ENCODE assay signal across 1 fruit fly cellular context in genomic region chr2L:1172704-1173107, dm6.
TF ChIP-seq lines count a peak whose summit lies in the region.

Gene Charon, minus strand, starts transcription at chr2L:1172805.
Gene CG4887, plus strand, starts transcription at chr2L:1173009.

TF ChIP-seq in whole organism, embryonic, 481 proteins besides CTCF, POLR2A, EP300 and RAD21 (continued from another document and continues in another):
- peak; percentile 41 for TF ChIP-seq ATbp (GFP tag; optimal IDR thresholded peaks at IDR 0.05; lab: Kevin White, UChicago)
- no peak for TF ChIP-seq jigr1 (GFP tag; IDR thresholded peaks at IDR 0.05; lab: Robert Waterston, UW)
- TF ChIP-seq Aef1 (GFP tag; IDR thresholded peaks at IDR 0.05; lab: Robert Waterston, UW) = peak; percentile 81
- no peak for TF ChIP-seq abd-A (tag; optimal IDR thresholded peaks at IDR 0.05; lab: Kevin White, UChicago)
- no peak for TF ChIP-seq CG2678 (tag; optimal IDR thresholded peaks at IDR 0.05; lab: Kevin White, UChicago)
- peak; percentile 84 for TF ChIP-seq esg (GFP tag; conservative IDR thresholded peaks at IDR 0.05; lab: Robert Waterston, UW)
- peak; percentile 65 for TF ChIP-seq Ada2b (GFP tag; IDR thresholded peaks at IDR 0.05; lab: Robert Waterston, UW)
- TF ChIP-seq vvl (GFP tag; IDR thresholded peaks at IDR 0.05; lab: Robert Waterston, UW) = peak; percentile 86
- no peak for TF ChIP-seq Eip74EF (GFP tag; optimal IDR thresholded peaks at IDR 0.05; lab: Kevin White, UChicago)
- peak; percentile 75 for TF ChIP-seq slp2 (GFP tag; optimal IDR thresholded peaks at IDR 0.05; lab: Kevin White, UChicago)
- peak; percentile 84 for TF ChIP-seq lmd (GFP tag; IDR thresholded peaks at IDR 0.05; lab: Robert Waterston, UW)
- no peak for TF ChIP-seq Dfd (GFP tag; optimal IDR thresholded peaks at IDR 0.05; lab: Kevin White, UChicago)
- no peak for TF ChIP-seq CG16779 (GFP tag; IDR thresholded peaks at IDR 0.05; lab: Robert Waterston, UW)
- TF ChIP-seq stwl (tag; optimal IDR thresholded peaks at IDR 0.05; lab: Kevin White, UChicago) = peak; percentile 77
- peak; percentile 89 for TF ChIP-seq Dbx (GFP tag; IDR thresholded peaks at IDR 0.05; lab: Robert Waterston, UW)
- TF ChIP-seq CG1602 (GFP tag; optimal IDR thresholded peaks at IDR 0.05; lab: Kevin White, UChicago) = peak; percentile 83
- TF ChIP-seq nau (GFP tag; optimal IDR thresholded peaks at IDR 0.05; lab: Kevin White, UChicago) = no peak
- TF ChIP-seq CG13123 (GFP tag; optimal IDR thresholded peaks at IDR 0.05; lab: Kevin White, UChicago) = peak; percentile 70
- TF ChIP-seq Doc2 (GFP tag; IDR thresholded peaks at IDR 0.05; lab: Robert Waterston, UW) = 0 out of 2 replicates have a peak, but pooled peaks have one; percentile 41
- peak; percentile 25; the same call in 1 of the 2 replicates for TF ChIP-seq ato (GFP tag; IDR thresholded peaks at IDR 0.05; lab: Robert Waterston, UW; ENCODE audit: partially characterized antibody)
- no peak for TF ChIP-seq Hr78 (GFP tag; optimal IDR thresholded peaks at IDR 0.05; lab: Kevin White, UChicago)
- peak; percentile 33 for TF ChIP-seq Dp (GFP tag; optimal IDR thresholded peaks at IDR 0.05; lab: Kevin White, UChicago)
- no peak for TF ChIP-seq CG15073 (GFP tag; optimal IDR thresholded peaks at IDR 0.05; lab: Kevin White, UChicago)
- peak; percentile 8 for TF ChIP-seq TFAM (GFP tag; optimal IDR thresholded peaks at IDR 0.05; lab: Kevin White, UChicago)
- TF ChIP-seq danr (GFP tag; IDR thresholded peaks at IDR 0.05; lab: Robert Waterston, UW) = peak; percentile 62; the same call in 1 of the 2 replicates
- TF ChIP-seq Dll (GFP tag; IDR thresholded peaks at IDR 0.05; lab: Robert Waterston, UW; ENCODE audit: partially characterized antibody) = peak; percentile 85
- no peak for TF ChIP-seq Dip2 (GFP tag; IDR thresholded peaks at IDR 0.05; lab: Robert Waterston, UW)
- TF ChIP-seq CG12236 (GFP tag; optimal IDR thresholded peaks at IDR 0.05; lab: Kevin White, UChicago) = peak; percentile 40
- peak; percentile 80; the same call in 1 of the 2 replicates for TF ChIP-seq ranshi (GFP tag; IDR thresholded peaks at IDR 0.05; lab: Robert Waterston, UW)
- TF ChIP-seq CG10462 (GFP tag; optimal IDR thresholded peaks at IDR 0.05; lab: Kevin White, UChicago) = peak; percentile 77
- peak; percentile 82 for TF ChIP-seq CG11456 (GFP tag; IDR thresholded peaks at IDR 0.05; lab: Robert Waterston, UW)
- peak; percentile 74; the same call in 2 of the 3 replicates for TF ChIP-seq CG11560 (tag; IDR thresholded peaks at IDR 0.05; lab: Robert Waterston, UW)
- no peak for TF ChIP-seq Hr39 (optimal IDR thresholded peaks at IDR 0.05; lab: Kevin White, UChicago)
- peak; percentile 68 for TF ChIP-seq CG2889 (GFP tag; IDR thresholded peaks at IDR 0.05; lab: Robert Waterston, UW)
- TF ChIP-seq Tbp (GFP tag; optimal IDR thresholded peaks at IDR 0.05; lab: Kevin White, UChicago) = no peak
- peak; percentile 74 for TF ChIP-seq CG11085 (GFP tag; IDR thresholded peaks at IDR 0.05; lab: Robert Waterston, UW)
- peak; percentile 92 for TF ChIP-seq CoRest (tag; optimal IDR thresholded peaks at IDR 0.05; lab: Kevin White, UChicago)
- peak; percentile 27 for TF ChIP-seq her (GFP tag; optimal IDR thresholded peaks at IDR 0.05; lab: Kevin White, UChicago)
- TF ChIP-seq CG11695 (GFP tag; IDR thresholded peaks at IDR 0.05; lab: Robert Waterston, UW) = peak; percentile 41; the same call in 1 of the 3 replicates
- TF ChIP-seq Rfx (GFP tag; IDR thresholded peaks at IDR 0.05; lab: Robert Waterston, UW) = peak; percentile 91
- peak; percentile 83 for TF ChIP-seq CG2712 (tag; optimal IDR thresholded peaks at IDR 0.05; lab: Kevin White, UChicago)
- TF ChIP-seq HLHmδ (GFP tag; optimal IDR thresholded peaks at IDR 0.05; lab: Kevin White, UChicago) = no peak
- TF ChIP-seq Dad (GFP tag; optimal IDR thresholded peaks at IDR 0.05; lab: Kevin White, UChicago) = peak; percentile 82
- peak in 1 of 2 experiments; percentile 79 for TF ChIP-seq bsh (GFP tag; optimal IDR thresholded peaks at IDR 0.05; lab: Kevin White, UChicago)
- TF ChIP-seq grn (GFP tag; optimal IDR thresholded peaks at IDR 0.05; lab: Kevin White, UChicago) = no peak
- TF ChIP-seq CG10209 (GFP tag; optimal IDR thresholded peaks at IDR 0.05; lab: Kevin White, UChicago) = peak; percentile 75
- peak; percentile 76 for TF ChIP-seq nerfin-1 (tag; optimal IDR thresholded peaks at IDR 0.05; lab: Kevin White, UChicago)
- TF ChIP-seq CG4854 (GFP tag; optimal IDR thresholded peaks at IDR 0.05; lab: Kevin White, UChicago) = peak; percentile 74
- TF ChIP-seq CG11247 (GFP tag; IDR thresholded peaks at IDR 0.05; lab: Robert Waterston, UW) = peak; percentile 79
- peak; percentile 49 for TF ChIP-seq Neu2 (GFP tag; optimal IDR thresholded peaks at IDR 0.05; lab: Kevin White, UChicago; ENCODE audit: borderline replicate concordance)
- peak; percentile 80 for TF ChIP-seq pnt (GFP tag; optimal IDR thresholded peaks at IDR 0.05; lab: Kevin White, UChicago)
- peak; percentile 79 for TF ChIP-seq CG8089 (GFP tag; optimal IDR thresholded peaks at IDR 0.05; lab: Kevin White, UChicago)
- peak; percentile 76 for TF ChIP-seq CG1233 (GFP tag; optimal IDR thresholded peaks at IDR 0.05; lab: Kevin White, UChicago)
- TF ChIP-seq CrebB (tag; optimal IDR thresholded peaks at IDR 0.05; lab: Kevin White, UChicago) = peak; percentile 52
- TF ChIP-seq hkb (optimal IDR thresholded peaks at IDR 0.05; lab: Kevin White, UChicago) = no peak
- TF ChIP-seq hkb (GFP tag; IDR thresholded peaks at IDR 0.05; lab: Robert Waterston, UW) = peak; percentile 76
- no peak for TF ChIP-seq sr (GFP tag; IDR thresholded peaks at IDR 0.05; lab: Robert Waterston, UW)
- TF ChIP-seq CG13287 (GFP tag; IDR thresholded peaks at IDR 0.05; lab: Robert Waterston, UW; ENCODE audit: partially characterized antibody) = peak; percentile 80
- TF ChIP-seq CG14667 (GFP tag; IDR thresholded peaks at IDR 0.05; lab: Robert Waterston, UW) = peak; percentile 68
- TF ChIP-seq CG15696 (tag; optimal IDR thresholded peaks at IDR 0.05; lab: Kevin White, UChicago) = peak; percentile 87
- peak; percentile 92 for TF ChIP-seq CG3847 (GFP tag; IDR thresholded peaks at IDR 0.05; lab: Robert Waterston, UW)
- TF ChIP-seq gce (GFP tag; IDR thresholded peaks at IDR 0.05; lab: Robert Waterston, UW) = peak; percentile 55; the same call in 1 of the 3 replicates
- peak; percentile 67 for TF ChIP-seq ERR (GFP tag; optimal IDR thresholded peaks at IDR 0.05; lab: Kevin White, UChicago)
- TF ChIP-seq CG14050 (GFP tag; IDR thresholded peaks at IDR 0.05; lab: Robert Waterston, UW) = peak; percentile 55; the same call in 1 of the 3 replicates
- TF ChIP-seq Side (GFP tag; optimal IDR thresholded peaks at IDR 0.05; lab: Kevin White, UChicago) = peak; percentile 85
- TF ChIP-seq ewg (GFP tag; optimal IDR thresholded peaks at IDR 0.05; lab: Kevin White, UChicago) = peak; percentile 61
- TF ChIP-seq CG1647 (GFP tag; optimal IDR thresholded peaks at IDR 0.05; lab: Kevin White, UChicago) = peak; percentile 76
- peak; percentile 72 for TF ChIP-seq CG1792 (GFP tag; optimal IDR thresholded peaks at IDR 0.05; lab: Kevin White, UChicago)
- TF ChIP-seq CG3065 (GFP tag; optimal IDR thresholded peaks at IDR 0.05; lab: Kevin White, UChicago) = no peak
- peak; percentile 46; the same call in 1 of the 2 replicates for TF ChIP-seq Drgx (GFP tag; IDR thresholded peaks at IDR 0.05; lab: Robert Waterston, UW)
- TF ChIP-seq CG8765 (GFP tag; IDR thresholded peaks at IDR 0.05; lab: Robert Waterston, UW) = peak; percentile 48; the same call in 1 of the 2 replicates
- no peak for TF ChIP-seq CG15011 (GFP tag; optimal IDR thresholded peaks at IDR 0.05; lab: Kevin White, UChicago)
- TF ChIP-seq otp (GFP tag; IDR thresholded peaks at IDR 0.05; lab: Robert Waterston, UW) = no peak
- TF ChIP-seq HHEX (GFP tag; optimal IDR thresholded peaks at IDR 0.05; lab: Kevin White, UChicago) = peak; percentile 73
- TF ChIP-seq CG12942 (GFP tag; optimal IDR thresholded peaks at IDR 0.05; lab: Kevin White, UChicago) = peak; percentile 71
- peak; percentile 89 for TF ChIP-seq phol (tag; optimal IDR thresholded peaks at IDR 0.05; lab: Kevin White, UChicago)
- peak; percentile 40 for TF ChIP-seq da (GFP tag; optimal IDR thresholded peaks at IDR 0.05; lab: Kevin White, UChicago)
- TF ChIP-seq ken (GFP tag; IDR thresholded peaks at IDR 0.05; lab: Robert Waterston, UW) = peak; percentile 77
- peak; percentile 17 for TF ChIP-seq emc (GFP tag; optimal IDR thresholded peaks at IDR 0.05; lab: Kevin White, UChicago)
- TF ChIP-seq B-H1 (GFP tag; IDR thresholded peaks at IDR 0.05; lab: Robert Waterston, UW) = peak; percentile 35; the same call in 1 of the 3 replicates
- no peak for TF ChIP-seq lov (optimal IDR thresholded peaks at IDR 0.05; lab: Kevin White, UChicago)
- TF ChIP-seq lov (GFP tag; IDR thresholded peaks at IDR 0.05; lab: Robert Waterston, UW) = peak; percentile 49; the same call in 1 of the 3 replicates
- TF ChIP-seq Ets65A (GFP tag; lab: Kevin White, UChicago) = peak; percentile 98
- TF ChIP-seq CG2129 (GFP tag; IDR thresholded peaks at IDR 0.05; lab: Robert Waterston, UW; ENCODE audit: partially characterized antibody) = peak; percentile 41; the same call in 1 of the 2 replicates
- peak; percentile 22 for TF ChIP-seq pfk (GFP tag; optimal IDR thresholded peaks at IDR 0.05; lab: Kevin White, UChicago)
- peak; percentile 33; the same call in 1 of the 2 replicates for TF ChIP-seq CG5953 (GFP tag; IDR thresholded peaks at IDR 0.05; lab: Robert Waterston, UW)
- peak; percentile 83 for TF ChIP-seq Hr3 (GFP tag; optimal IDR thresholded peaks at IDR 0.05; lab: Kevin White, UChicago)
- TF ChIP-seq cas (GFP tag; IDR thresholded peaks at IDR 0.05; lab: Robert Waterston, UW) = no peak
- peak; percentile 5 for TF ChIP-seq CG9797 (GFP tag; optimal IDR thresholded peaks at IDR 0.05; lab: Kevin White, UChicago)
- peak; percentile 4 for TF ChIP-seq p53 (GFP tag; optimal IDR thresholded peaks at IDR 0.05; lab: Kevin White, UChicago)
- peak; percentile 61 for TF ChIP-seq CG16815 (GFP tag; optimal IDR thresholded peaks at IDR 0.05; lab: Kevin White, UChicago)
- TF ChIP-seq insv (GFP tag; optimal IDR thresholded peaks at IDR 0.05; lab: Kevin White, UChicago) = peak in 1 of 2 experiments; percentile 58
- TF ChIP-seq CG9609 (GFP tag; optimal IDR thresholded peaks at IDR 0.05; lab: Kevin White, UChicago) = peak; percentile 84
- peak; percentile 92 for TF ChIP-seq mam (GFP tag; optimal IDR thresholded peaks at IDR 0.05; lab: Kevin White, UChicago)
- peak; percentile 74 for TF ChIP-seq ase (GFP tag; IDR thresholded peaks at IDR 0.05; lab: Robert Waterston, UW)
- no peak for TF ChIP-seq D19A (tag; optimal IDR thresholded peaks at IDR 0.05; lab: Kevin White, UChicago)
- TF ChIP-seq CG18619 (GFP tag; optimal IDR thresholded peaks at IDR 0.05; lab: Kevin White, UChicago) = peak; percentile 66
- TF ChIP-seq Fer3 (tag; optimal IDR thresholded peaks at IDR 0.05; lab: Kevin White, UChicago) = peak; percentile 82
- TF ChIP-seq Nf-YB (GFP tag; optimal IDR thresholded peaks at IDR 0.05; lab: Kevin White, UChicago) = no peak
- TF ChIP-seq Ets97D (GFP tag; optimal IDR thresholded peaks at IDR 0.05; lab: Kevin White, UChicago) = peak; percentile 81
- peak; percentile 89 for TF ChIP-seq HmgZ (tag; optimal IDR thresholded peaks at IDR 0.05; lab: Kevin White, UChicago)
- peak; percentile 80 for TF ChIP-seq CG3281 (GFP tag; optimal IDR thresholded peaks at IDR 0.05; lab: Kevin White, UChicago)
- TF ChIP-seq Deaf1 (tag; optimal IDR thresholded peaks at IDR 0.05; lab: Kevin White, UChicago) = peak; percentile 44
- peak; percentile 80 for TF ChIP-seq NFAT (GFP tag; IDR thresholded peaks at IDR 0.05; lab: Robert Waterston, UW)
- TF ChIP-seq CG18476 (GFP tag; optimal IDR thresholded peaks at IDR 0.05; lab: Kevin White, UChicago) = no peak
- peak; percentile 86 for TF ChIP-seq CG14710 (tag; optimal IDR thresholded peaks at IDR 0.05; lab: Kevin White, UChicago)
- peak; percentile 48 for TF ChIP-seq ftz-f1 (GFP tag; optimal IDR thresholded peaks at IDR 0.05; lab: Kevin White, UChicago)
- TF ChIP-seq jing (GFP tag; optimal IDR thresholded peaks at IDR 0.05; lab: Kevin White, UChicago) = no peak
- peak; percentile 61 for TF ChIP-seq CG3995 (GFP tag; optimal IDR thresholded peaks at IDR 0.05; lab: Kevin White, UChicago)
- TF ChIP-seq zfh2 (GFP tag; optimal IDR thresholded peaks at IDR 0.05; lab: Kevin White, UChicago) = peak; percentile 93
- 0 out of 3 replicates have a peak, but pooled peaks have one; percentile 51 for TF ChIP-seq Opbp (GFP tag; IDR thresholded peaks at IDR 0.05; lab: Robert Waterston, UW; ENCODE audit: partially characterized antibody)
- TF ChIP-seq scrt (GFP tag; optimal IDR thresholded peaks at IDR 0.05; lab: Kevin White, UChicago) = no peak
- peak; percentile 71 for TF ChIP-seq HmgD (GFP tag; optimal IDR thresholded peaks at IDR 0.05; lab: Kevin White, UChicago)
- TF ChIP-seq schlank (tag; optimal IDR thresholded peaks at IDR 0.05; lab: Kevin White, UChicago) = peak; percentile 46
- TF ChIP-seq CG4730 (GFP tag; IDR thresholded peaks at IDR 0.05; lab: Robert Waterston, UW) = peak; percentile 64
- TF ChIP-seq seq (GFP tag; IDR thresholded peaks at IDR 0.05; lab: Robert Waterston, UW) = peak; percentile 69
- TF ChIP-seq Dek (tag; optimal IDR thresholded peaks at IDR 0.05; lab: Kevin White, UChicago) = peak; percentile 71
- no peak for TF ChIP-seq ac (GFP tag; optimal IDR thresholded peaks at IDR 0.05; lab: Kevin White, UChicago)
- TF ChIP-seq Myb (GFP tag; optimal IDR thresholded peaks at IDR 0.05; lab: Kevin White, UChicago) = peak; percentile 83
- peak; percentile 79 for TF ChIP-seq maf-S (GFP tag; optimal IDR thresholded peaks at IDR 0.05; lab: Kevin White, UChicago)
- peak; percentile 81 for TF ChIP-seq Camta (GFP tag; optimal IDR thresholded peaks at IDR 0.05; lab: Kevin White, UChicago)
- TF ChIP-seq Doc3 (GFP tag; IDR thresholded peaks at IDR 0.05; lab: Robert Waterston, UW; ENCODE audit: partially characterized antibody) = peak; percentile 65; the same call in 2 of the 3 replicates
- TF ChIP-seq Xrp1 (GFP tag; IDR thresholded peaks at IDR 0.05; lab: Robert Waterston, UW) = peak; percentile 86
- TF ChIP-seq CG18599 (GFP tag; optimal IDR thresholded peaks at IDR 0.05; lab: Kevin White, UChicago) = peak; percentile 87
- peak; percentile 65; the same call in 1 of the 2 replicates for TF ChIP-seq Taf1 (GFP tag; IDR thresholded peaks at IDR 0.05; lab: Robert Waterston, UW)
- TF ChIP-seq Optix (GFP tag; IDR thresholded peaks at IDR 0.05; lab: Robert Waterston, UW) = peak; percentile 32; the same call in 1 of the 3 replicates
- TF ChIP-seq org-1 (GFP tag; optimal IDR thresholded peaks at IDR 0.05; lab: Kevin White, UChicago) = peak; percentile 51
- peak; percentile 48; the same call in 2 of the 3 replicates for TF ChIP-seq CG34224 (GFP tag; IDR thresholded peaks at IDR 0.05; lab: Robert Waterston, UW; ENCODE audit: partially characterized antibody)
